Worm (Caenorhabditis elegans): ENCODE measurements around the gene C30H6.12.

ce11 chrIV:17343482-17343881 is 39.7 kb upstream of the C30H6.12 start, which contains the start of gene C49C3.11:
- TF ChIP-seq pes-1 (GFP tag; IDR thresholded peaks at IDR 0.05) (no peak), hmg-4 (GFP tag; optimal IDR thresholded peaks at IDR 0.05) (no peak)

Data from whole organism, early embryonic.